Worm (Caenorhabditis elegans) whole organism, L4/young adult: ENCODE data around the gene fbxb-52.

Experiments
- W03F9.2 ChIP-seq: fragments of 150-350 bp; optimal IDR thresholded peaks from 2 replicates; lab custom pipeline; 2014; ENCODE audit warnings: missing biosample characterization, missing genetic modification characterization
- dao-5 ChIP-seq: sonication (generic microtip); optimal IDR thresholded peaks from 2 replicates; lab custom pipeline; 2016; ENCODE audit warnings: missing genotype, missing genetic modification characterization, moderate library complexity, missing compliant biosample characterization
- him-1 ChIP-seq: sonication (generic microtip); optimal IDR thresholded peaks from 2 replicates; lab custom pipeline; 2016; ENCODE audit warnings: missing genotype, missing genetic modification reagents, missing genetic modification characterization, missing compliant biosample characterization

The fbxb-52 gene

DNA sequence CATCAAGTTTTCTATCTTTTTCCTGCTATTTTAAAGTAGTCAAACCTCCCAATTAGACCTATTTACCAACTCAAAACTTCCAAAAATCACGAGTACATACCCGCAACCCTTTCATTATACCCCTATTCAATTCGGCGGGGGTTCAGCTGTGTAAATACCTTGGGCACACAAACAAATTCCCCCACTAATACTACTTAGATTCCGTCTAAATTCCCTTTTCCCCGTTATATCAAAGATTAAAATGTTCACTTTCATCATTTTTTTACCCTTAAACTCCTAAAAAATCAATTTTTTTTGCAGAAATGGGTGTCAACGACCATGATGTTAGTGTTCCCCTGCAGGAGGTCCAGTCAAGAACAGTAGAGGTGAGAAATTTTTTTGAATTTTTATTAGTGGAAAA is 46.1 kb downstream of the fbxb-52 start, which contains the start of gene fdgt-1:
TSS of gene fdgt-1 (plus strand) at position 301 of the 400 bp plus-strand sequence.
- TF ChIP-seq W03F9.2 = no peak
- TF ChIP-seq him-1 (tag; lab: Kevin White, UChicago) = no peak
- TF ChIP-seq dao-5 (tag; lab: Kevin White, UChicago) = no peak

DNA sequence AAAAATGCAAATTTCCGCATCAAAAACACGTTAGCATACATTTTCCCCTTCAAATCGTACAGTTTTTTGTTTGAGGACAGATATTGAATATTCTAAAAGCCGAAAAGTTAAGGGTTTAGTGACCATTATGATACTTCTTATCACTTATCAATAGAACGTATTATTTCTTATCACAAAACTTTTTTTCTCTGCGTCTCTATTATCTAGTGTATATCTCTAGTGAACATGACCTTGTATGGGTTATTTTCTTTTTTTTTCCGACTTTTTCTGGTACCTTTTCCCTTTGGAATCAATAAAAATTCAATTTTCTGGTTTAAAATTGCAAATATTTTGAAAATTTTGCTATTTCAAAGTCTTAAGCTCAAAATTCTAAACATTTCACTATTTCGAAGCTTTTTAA is 46.7 kb downstream of the fbxb-52 start:
- TF ChIP-seq him-1 (tag; lab: Kevin White, UChicago) = no peak
- no peak for TF ChIP-seq dao-5 (tag; lab: Kevin White, UChicago)
- no peak for TF ChIP-seq W03F9.2

DNA sequence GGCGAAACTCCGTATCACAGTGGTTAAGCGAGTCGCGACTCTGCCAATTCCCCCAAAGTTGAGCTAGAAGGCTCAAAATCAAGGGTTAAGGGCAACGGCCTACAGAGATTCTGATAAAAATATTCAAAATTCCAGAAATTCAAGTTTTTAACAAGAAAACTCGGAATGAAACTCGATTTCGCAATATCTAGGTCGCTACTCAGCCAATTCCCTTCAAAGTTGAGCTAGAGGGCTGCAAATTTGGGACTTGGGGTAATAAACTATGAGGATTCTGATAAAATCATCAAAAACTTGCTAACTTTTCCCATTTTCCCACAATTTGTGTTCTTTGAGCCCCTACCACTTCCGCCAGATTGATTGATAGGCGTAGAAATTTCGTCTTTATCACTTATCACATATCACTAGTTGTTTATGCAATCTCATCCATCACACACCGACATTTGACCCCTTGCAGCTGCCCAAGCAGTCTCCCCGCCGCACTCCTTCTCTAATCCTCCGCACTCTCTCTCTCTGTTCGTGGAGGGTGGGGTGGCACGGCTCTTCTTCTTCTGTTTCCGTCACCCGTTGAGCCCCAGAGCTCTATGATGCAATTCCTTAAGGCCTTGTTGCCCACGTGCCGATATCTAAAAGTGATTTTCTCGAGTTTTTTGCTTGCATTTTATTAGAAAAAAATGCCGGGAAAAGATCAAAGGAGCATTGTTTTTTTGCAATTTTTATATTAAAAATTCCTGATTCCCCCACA is 48.6 kb downstream of the fbxb-52 start:
- TF ChIP-seq W03F9.2 (no peak), dao-5 (tag; lab: Kevin White, UChicago) (no peak), him-1 (tag; lab: Kevin White, UChicago) (no peak)

DNA sequence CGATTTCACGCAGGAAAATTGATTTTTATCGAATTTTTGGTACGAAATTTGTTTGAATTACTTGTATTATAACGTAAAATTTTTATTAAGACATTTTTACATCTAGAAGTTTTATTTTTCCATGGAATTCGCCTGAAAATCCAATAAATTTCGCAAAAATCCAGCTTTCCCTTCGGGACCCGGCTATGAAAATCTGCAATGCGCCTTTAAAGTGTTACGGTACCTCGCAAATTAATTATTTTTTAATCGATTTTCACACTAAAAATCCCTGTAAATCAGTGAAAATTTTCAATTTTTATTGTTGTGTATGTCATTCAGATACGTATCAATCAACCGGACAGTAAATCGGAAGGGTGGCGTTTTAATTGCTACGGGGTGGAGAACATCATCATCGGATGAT is 49.4 kb downstream of the fbxb-52 start:
- TF ChIP-seq W03F9.2 = no peak
- TF ChIP-seq dao-5 (tag; lab: Kevin White, UChicago) = no peak
- TF ChIP-seq him-1 (tag; lab: Kevin White, UChicago) = no peak

DNA sequence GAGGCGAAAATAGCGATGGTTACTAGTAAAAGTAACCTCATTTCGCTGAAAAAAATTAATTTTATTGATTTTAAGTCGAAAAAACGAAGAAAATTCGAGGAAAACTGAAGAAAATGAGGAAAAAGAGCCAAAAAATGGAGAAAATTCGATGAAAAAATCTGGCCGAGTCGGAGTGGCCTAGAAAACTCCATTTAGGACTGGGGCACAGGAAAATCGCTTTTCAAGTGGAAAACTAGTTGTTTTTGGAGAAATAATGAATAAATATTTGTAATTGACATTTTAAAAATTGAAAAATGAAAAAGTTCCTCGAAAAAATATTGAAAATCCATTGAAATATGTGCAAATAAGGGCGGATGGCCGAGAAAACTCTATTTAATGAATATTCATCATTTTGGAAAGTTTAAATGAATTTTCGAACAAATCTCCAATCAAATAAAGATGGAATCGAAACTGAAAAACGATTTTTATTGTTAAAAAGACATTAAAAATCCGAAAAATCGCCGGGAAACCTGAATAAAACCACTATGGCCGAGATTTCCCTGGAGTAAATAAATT is 50.0 kb downstream of the fbxb-52 start, which contains the start of gene emc-1:
TSS of gene emc-1 (minus strand) at position 45 of the 555 bp plus-strand sequence.
- no peak for TF ChIP-seq W03F9.2
- no peak for TF ChIP-seq him-1 (tag; lab: Kevin White, UChicago)
- TF ChIP-seq dao-5 (tag; lab: Kevin White, UChicago) = no peak
